Fruit fly (Drosophila melanogaster) whole organism, embryonic: ENCODE data around the gene Ypel.

Experiments used
- Aef1 ChIP-seq: fragments of 200-800 bp; sonication (Bioruptor generic); IDR thresholded peaks from 3 replicates; pipeline ENCODE4 v1.3.6; 2022; ENCODE audit warnings: missing biosample characterization, missing genetic modification characterization
- CG10654 ChIP-seq: fragments of 200-800 bp; sonication (Bioruptor generic); optimal IDR thresholded peaks from 2 replicates; lab custom pipeline; 2016; ENCODE audit warnings: missing biosample characterization, missing genetic modification characterization
- CG11456 ChIP-seq: fragments of 200-800 bp; sonication (Bioruptor generic); IDR thresholded peaks from 3 replicates; pipeline ENCODE4 v1.3.6; 2022; ENCODE audit warnings: missing biosample characterization, missing genetic modification characterization
- CG12219 ChIP-seq: fragments of 200-800 bp; sonication (Bioruptor generic); optimal IDR thresholded peaks from 3 replicates; lab custom pipeline; 2018; ENCODE audit warnings: missing biosample characterization, mild to moderate bottlenecking, missing genetic modification characterization
- CG12942 ChIP-seq: fragments of 200-800 bp; sonication (Bioruptor generic); optimal IDR thresholded peaks from 3 replicates; lab custom pipeline; 2016; ENCODE audit warnings: missing biosample characterization, missing genetic modification characterization
- CG14014 ChIP-seq: fragments of 200-800 bp; sonication (Bioruptor generic); IDR thresholded peaks from 2 replicates; pipeline ENCODE4 v1.3.6; 2022; ENCODE audit warnings: missing biosample characterization, missing genetic modification characterization
- CG14441 ChIP-seq: fragments of 200-800 bp; sonication (Bioruptor generic); IDR thresholded peaks from 2 replicates; pipeline ENCODE4 v1.3.6; 2022; ENCODE audit warnings: missing biosample characterization, missing genetic modification characterization
- CG16863 ChIP-seq: fragments of 200-800 bp; sonication (Bioruptor generic); optimal IDR thresholded peaks from 3 replicates; lab custom pipeline; 2016; ENCODE audit warnings: missing biosample characterization, missing genetic modification characterization
- CG17359 ChIP-seq: fragments of 200-800 bp; sonication (Bioruptor generic); optimal IDR thresholded peaks from 3 replicates; lab custom pipeline; 2018; ENCODE audit warnings: missing biosample characterization, mild to moderate bottlenecking, missing genetic modification characterization, moderate library complexity
- CG17829 ChIP-seq: fragments of 200-800 bp; optimal IDR thresholded peaks from 2 replicates; lab custom pipeline; 2019; ENCODE audit warnings: missing biosample characterization, mild to moderate bottlenecking, missing genetic modification characterization, moderate library complexity
- CG18599 ChIP-seq: fragments of 200-800 bp; sonication (Bioruptor generic); optimal IDR thresholded peaks from 3 replicates; lab custom pipeline; 2017; ENCODE audit warnings: missing biosample characterization, missing genetic modification characterization, mild to moderate bottlenecking, moderate library complexity, missing genetic modification reagents
- CG30020 ChIP-seq: fragments of 200-800 bp; optimal IDR thresholded peaks from 2 replicates; lab custom pipeline; 2019; ENCODE audit warnings: missing biosample characterization, mild to moderate bottlenecking, missing genetic modification characterization, moderate library complexity
- CG30431 ChIP-seq: fragments of 200-800 bp; sonication (Bioruptor generic); optimal IDR thresholded peaks from 2 replicates; lab custom pipeline; 2017; ENCODE audit warnings: missing biosample characterization, missing genetic modification characterization
- CG31441 ChIP-seq: fragments of 200-800 bp; sonication (Bioruptor generic); IDR thresholded peaks from 2 replicates; pipeline ENCODE4 v1.3.6; 2022; ENCODE audit warnings: missing biosample characterization, missing genetic modification characterization
- CG3281 ChIP-seq: fragments of 200-800 bp; sonication (Bioruptor generic); optimal IDR thresholded peaks from 3 replicates; lab custom pipeline; 2017; ENCODE audit warnings: missing biosample characterization, mild to moderate bottlenecking, missing genetic modification characterization
- CG6254 ChIP-seq: fragments of 200-800 bp; sonication (Bioruptor generic); optimal IDR thresholded peaks from 3 replicates; lab custom pipeline; 2017; ENCODE audit warnings: mild to moderate bottlenecking, missing biosample characterization, missing genetic modification reagents, missing genetic modification characterization
- CG7271 ChIP-seq: fragments of 200-800 bp; sonication (Bioruptor generic); optimal IDR thresholded peaks from 2 replicates; lab custom pipeline; 2018; ENCODE audit warnings: missing biosample characterization, mild to moderate bottlenecking, missing genetic modification characterization, moderate library complexity
- CG7556 ChIP-seq: fragments of 200-800 bp; sonication (Bioruptor generic); optimal IDR thresholded peaks from 2 replicates; lab custom pipeline; 2017; ENCODE audit warnings: missing biosample characterization, mild to moderate bottlenecking, missing genetic modification characterization
- D ChIP-seq, 2 experiments: fragments of 200-800 bp in 1 of 2; fragments of >200 bp in 1 of 2; sonication (Bioruptor generic) in 1 of 2; optimal IDR thresholded peaks; 2 replicates in 1 of 2; 3 replicates in 1 of 2; lab custom pipeline; 2017; ENCODE audit warnings: mild to moderate bottlenecking in 1 of 2, missing biosample characterization in 1 of 2, missing genetic modification characterization in 1 of 2, missing genetic modification reagents in 1 of 2
- D19B ChIP-seq: fragments of 200-800 bp; sonication (Bioruptor generic); optimal IDR thresholded peaks from 2 replicates; lab custom pipeline; 2017; ENCODE audit warnings: missing biosample characterization, mild to moderate bottlenecking, missing genetic modification characterization
- HLHmδ ChIP-seq: fragments of 200-800 bp; sonication (Bioruptor generic); optimal IDR thresholded peaks from 2 replicates; lab custom pipeline; 2018; ENCODE audit warnings: missing biosample characterization, mild to moderate bottlenecking, missing genetic modification characterization, moderate library complexity
- HmgZ ChIP-seq: fragments of 200-800 bp; sonication (Bioruptor generic); optimal IDR thresholded peaks from 2 replicates; lab custom pipeline; 2018; ENCODE audit warnings: missing biosample characterization, mild to moderate bottlenecking, missing genetic modification characterization
- Hmx ChIP-seq: fragments of 200-800 bp; sonication (Bioruptor generic); optimal IDR thresholded peaks from 2 replicates; lab custom pipeline; 2016; ENCODE audit warnings: missing biosample characterization, missing genetic modification characterization
- Hr51 ChIP-seq, 2 experiments: fragments of 200-800 bp; sonication (Bioruptor generic); optimal IDR thresholded peaks; 2 replicates in 1 of 2; 3 replicates in 1 of 2; lab custom pipeline; 2016 to 2018; ENCODE audit warnings: missing biosample characterization in 2 of 2, missing genetic modification characterization in 2 of 2, mild to moderate bottlenecking in 1 of 2, moderate library complexity in 1 of 2
- Hsf ChIP-seq: fragments of 200-800 bp; sonication (Bioruptor generic); optimal IDR thresholded peaks from 3 replicates; lab custom pipeline; 2016; ENCODE audit warnings: missing biosample characterization, missing genetic modification characterization
- Pdp1 ChIP-seq, 2 experiments: fragments of 200-800 bp; sonication (Bioruptor generic); optimal IDR thresholded peaks; 3 replicates each; lab custom pipeline; 2016; ENCODE audit warnings: missing biosample characterization in 2 of 2, missing genetic modification characterization in 2 of 2, mild to moderate bottlenecking in 1 of 2, moderate library complexity in 1 of 2
- Sox102F ChIP-seq: fragments of 200-800 bp; sonication (Bioruptor generic); optimal IDR thresholded peaks from 2 replicates; lab custom pipeline; 2018; ENCODE audit warnings: missing biosample characterization, mild to moderate bottlenecking, missing genetic modification characterization, moderate library complexity
- Spps ChIP-seq: fragments of 200-800 bp; sonication (Bioruptor generic); optimal IDR thresholded peaks from 2 replicates; lab custom pipeline; 2018; ENCODE audit warnings: missing biosample characterization, mild to moderate bottlenecking, missing genetic modification characterization
- Sry-δ ChIP-seq: fragments of 200-800 bp; sonication (Bioruptor generic); optimal IDR thresholded peaks from 2 replicates; lab custom pipeline; 2016; ENCODE audit warnings: missing biosample characterization, missing genetic modification characterization
- Usf ChIP-seq: fragments of 200-800 bp; sonication (Bioruptor generic); optimal IDR thresholded peaks from 2 replicates; lab custom pipeline; 2017; ENCODE audit warnings: missing genotype, missing biosample characterization, missing genetic modification characterization
- Vsx1 ChIP-seq: fragments of 200-800 bp; sonication (Bioruptor generic); optimal IDR thresholded peaks from 2 replicates; lab custom pipeline; 2017; ENCODE audit warnings: missing biosample characterization, mild to moderate bottlenecking, missing genetic modification characterization, missing genetic modification reagents
- Xrp1 ChIP-seq: fragments of 200-800 bp; sonication (Bioruptor generic); IDR thresholded peaks from 2 replicates; pipeline ENCODE4 v1.3.6; 2022; ENCODE audit warnings: missing biosample characterization, missing genetic modification characterization
- bab2 ChIP-seq: fragments of 200-800 bp; sonication (Bioruptor generic); optimal IDR thresholded peaks from 2 replicates; lab custom pipeline; 2016; ENCODE audit warnings: missing biosample characterization, missing genetic modification characterization
- bigmax ChIP-seq: fragments of 200-800 bp; sonication (Bioruptor generic); optimal IDR thresholded peaks from 2 replicates; lab custom pipeline; 2018; ENCODE audit warnings: missing biosample characterization, mild to moderate bottlenecking, missing genetic modification characterization
- btn ChIP-seq: fragments of 200-800 bp; sonication (Bioruptor generic); optimal IDR thresholded peaks from 2 replicates; lab custom pipeline; 2016; ENCODE audit warnings: missing biosample characterization, missing genetic modification characterization
- dmrt99B ChIP-seq: fragments of 200-800 bp; sonication (Bioruptor generic); optimal IDR thresholded peaks from 2 replicates; lab custom pipeline; 2018; ENCODE audit warnings: missing biosample characterization, mild to moderate bottlenecking, missing genetic modification characterization, moderate library complexity
- eve ChIP-seq, 2 experiments: fragments of >200 bp; optimal IDR thresholded peaks; 2 replicates each; lab custom pipeline; 2017; ENCODE audit warnings: missing biosample characterization in 2 of 2, missing genetic modification characterization in 2 of 2
- gem ChIP-seq: fragments of 200-800 bp; sonication (Bioruptor generic); optimal IDR thresholded peaks from 2 replicates; lab custom pipeline; 2019; ENCODE audit warnings: missing biosample characterization, mild to moderate bottlenecking, missing genetic modification characterization, moderate library complexity
- gfzf ChIP-seq: fragments of 200-800 bp; sonication (Bioruptor generic); optimal IDR thresholded peaks from 2 replicates; lab custom pipeline; 2016; ENCODE audit warnings: missing biosample characterization, mild to moderate bottlenecking, missing genetic modification characterization, moderate library complexity
- gsb-n ChIP-seq: fragments of 200-800 bp; sonication (Bioruptor generic); optimal IDR thresholded peaks from 3 replicates; lab custom pipeline; 2018; ENCODE audit warnings: missing biosample characterization, mild to moderate bottlenecking, missing genetic modification characterization
- h ChIP-seq: fragments of >200 bp; optimal IDR thresholded peaks from 2 replicates; lab custom pipeline; 2017
- lilli ChIP-seq: fragments of 200-800 bp; sonication (Bioruptor generic); optimal IDR thresholded peaks from 3 replicates; lab custom pipeline; 2016; ENCODE audit warnings: missing biosample characterization, missing genetic modification characterization
- tap ChIP-seq: fragments of 200-800 bp; optimal IDR thresholded peaks from 3 replicates; lab custom pipeline; 2019; ENCODE audit warnings: missing biosample characterization, mild to moderate bottlenecking, missing genetic modification characterization, moderate library complexity
- tin ChIP-seq: fragments of 200-800 bp; sonication (Bioruptor generic); optimal IDR thresholded peaks from 3 replicates; lab custom pipeline; 2016; ENCODE audit warnings: missing biosample characterization, missing genetic modification characterization
- z ChIP-seq: fragments of 200-800 bp; sonication (Bioruptor generic); IDR thresholded peaks from 3 replicates; pipeline ENCODE4 v1.3.6; 2022; ENCODE audit warnings: missing biosample characterization, missing genetic modification characterization

Gene Ypel

DNA sequence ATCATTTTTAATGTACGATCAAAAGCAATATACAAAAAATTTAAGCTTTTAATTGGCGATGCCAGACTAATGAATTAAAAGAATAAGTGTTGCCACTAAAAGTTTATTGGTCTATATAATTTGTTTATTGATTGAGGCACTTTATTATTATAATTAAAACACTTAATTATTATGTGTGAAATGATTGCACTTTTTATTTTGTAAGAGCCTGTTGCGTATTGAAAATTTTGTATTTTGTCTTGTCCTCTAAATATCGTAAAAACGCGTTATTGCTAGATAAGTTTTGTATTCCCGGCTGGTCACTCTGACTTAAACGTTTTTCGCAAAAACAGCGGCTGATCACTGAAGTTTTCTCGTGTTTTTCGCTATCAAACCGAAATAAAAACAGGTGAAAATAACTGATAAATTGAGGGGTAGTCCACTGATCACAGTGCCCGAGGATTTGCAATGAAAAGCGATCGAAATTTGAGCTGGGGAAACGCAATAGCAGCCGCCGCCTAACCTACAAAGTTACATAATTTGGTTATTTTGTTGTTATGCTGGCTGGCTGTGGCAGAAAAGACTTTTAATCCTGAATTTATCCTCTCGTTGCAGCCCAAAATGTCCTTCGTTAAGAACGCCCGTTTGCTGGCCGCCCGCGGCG lies 634 bp upstream of the Ypel start, which contains the start of gene ATPsyndelta (continued):
- peak; percentile 4 for TF ChIP-seq gem (tag; lab: Kevin White, UChicago)
- TF ChIP-seq CG11456 (GFP tag; lab: Robert Waterston, UW), result no peak
- peak; percentile 69 for TF ChIP-seq bigmax

DNA sequence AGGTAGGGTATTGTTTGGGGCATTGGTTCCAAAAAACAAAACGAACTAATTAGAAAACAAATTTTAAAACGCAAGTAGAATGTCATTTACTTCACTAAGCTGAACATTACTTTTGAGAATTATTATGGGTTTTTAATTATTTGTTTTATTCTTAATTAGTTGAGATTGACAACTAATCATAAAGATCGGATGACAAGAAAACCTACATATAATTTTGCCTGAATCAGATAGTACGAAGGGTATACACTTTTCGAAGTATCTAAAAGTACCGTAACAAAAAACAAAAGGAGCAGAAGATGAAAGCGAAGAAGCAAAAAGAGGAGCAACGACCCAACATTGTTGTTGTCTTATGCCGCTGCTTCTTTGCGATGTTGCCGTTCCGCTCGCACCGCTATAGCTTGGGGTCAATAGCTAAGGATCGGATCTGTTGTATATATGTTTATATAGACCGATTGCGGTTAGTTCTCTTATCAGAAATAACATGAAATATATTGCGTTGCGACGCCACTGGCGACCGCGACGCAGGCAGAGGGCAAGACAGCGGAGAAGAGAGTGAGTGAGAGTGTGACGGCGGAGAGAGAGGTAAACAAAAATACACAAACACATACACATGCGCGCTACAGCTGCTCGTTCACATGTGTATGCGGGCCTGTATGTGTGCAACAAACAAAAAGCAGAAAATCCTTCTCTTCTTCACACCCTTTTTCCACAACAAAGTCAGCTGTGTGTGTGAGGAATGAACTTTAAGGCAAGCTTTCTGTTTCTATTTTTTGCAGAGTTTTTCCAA lies 853 bp downstream of the Ypel start:
- peak; percentile 35 for TF ChIP-seq HLHmδ (GFP tag; lab: Kevin White, UChicago)
- peak; percentile 74 for TF ChIP-seq CG3281 (GFP tag; lab: Kevin White, UChicago)
- peak; percentile 9 for TF ChIP-seq Usf
- peak; percentile 17 for TF ChIP-seq CG12942 (GFP tag; lab: Kevin White, UChicago)
- no peak for TF ChIP-seq btn (GFP tag; lab: Kevin White, UChicago)
- TF ChIP-seq CG30020, result no peak
- peak; percentile 21 for TF ChIP-seq CG16863 (GFP tag; lab: Kevin White, UChicago)
- TF ChIP-seq Hsf (GFP tag; lab: Kevin White, UChicago), result peak; percentile 67
- peak; percentile 65 for TF ChIP-seq CG7556 (GFP tag; lab: Kevin White, UChicago)
- peak; percentile 24 for TF ChIP-seq Spps (tag; lab: Kevin White, UChicago)
- peak; percentile 76 for TF ChIP-seq dmrt99B (tag; lab: Kevin White, UChicago)
- no peak for TF ChIP-seq Sry-δ (GFP tag; lab: Kevin White, UChicago)
- TF ChIP-seq D (optimal IDR thresholded peaks at IDR 0.05; lab: Kevin White, UChicago), result no peak
- TF ChIP-seq D (GFP tag; optimal IDR thresholded peaks at IDR 0.05; lab: Kevin White, UChicago), result peak; percentile 74
- TF ChIP-seq bab2, result peak; percentile 55
- TF ChIP-seq eve (GFP tag; optimal IDR thresholded peaks at IDR 0.05; lab: Kevin White, UChicago), result peak in 1 of 2 experiments; percentile 79
- peak; percentile 41 for TF ChIP-seq tap (tag; lab: Kevin White, UChicago)
- peak; percentile 67 for TF ChIP-seq CG18599
- peak; percentile 68 for TF ChIP-seq CG17359
- TF ChIP-seq Aef1 (GFP tag; lab: Robert Waterston, UW), result peak; percentile 37; the same call in 1 of the 3 replicates
- no peak for TF ChIP-seq CG14014 (GFP tag; lab: Robert Waterston, UW)
- no peak for TF ChIP-seq z (GFP tag; lab: Robert Waterston, UW)
- TF ChIP-seq Xrp1 (GFP tag; lab: Robert Waterston, UW), result peak; percentile 57
- TF ChIP-seq HmgZ, result no peak
- TF ChIP-seq gsb-n (tag; lab: Kevin White, UChicago), result peak; percentile 18
- TF ChIP-seq CG17829 (tag; lab: Kevin White, UChicago), result peak; percentile 64
- peak in 1 of 2 experiments; percentile 72 for TF ChIP-seq Hr51 (GFP tag; optimal IDR thresholded peaks at IDR 0.05; lab: Kevin White, UChicago)
- peak; percentile 24 for TF ChIP-seq CG10654 (GFP tag; lab: Kevin White, UChicago)
- TF ChIP-seq CG31441 (GFP tag; lab: Robert Waterston, UW), result peak; percentile 66
- peak; percentile 18 for TF ChIP-seq CG30431 (GFP tag; lab: Kevin White, UChicago)
- TF ChIP-seq CG12219 (GFP tag; lab: Kevin White, UChicago), result peak; percentile 24
- peak; percentile 79 for TF ChIP-seq Sox102F (GFP tag; lab: Kevin White, UChicago)
- peak; percentile 18 for TF ChIP-seq Vsx1 (GFP tag; lab: Kevin White, UChicago)
- TF ChIP-seq lilli (GFP tag; lab: Kevin White, UChicago), result peak; percentile 63
- TF ChIP-seq tin (GFP tag; lab: Kevin White, UChicago), result peak; percentile 40
- TF ChIP-seq CG14441, result no peak
- no peak for TF ChIP-seq CG7271 (tag; lab: Kevin White, UChicago)
- TF ChIP-seq CG6254 (GFP tag; lab: Kevin White, UChicago), result peak; percentile 19
- TF ChIP-seq h (lab: Kevin White, UChicago), result no peak
- TF ChIP-seq Hmx (GFP tag; lab: Kevin White, UChicago), result peak; percentile 19
- no peak for TF ChIP-seq bigmax
- TF ChIP-seq D19B (GFP tag; lab: Kevin White, UChicago), result peak; percentile 74
- peak; percentile 22 to 31 for TF ChIP-seq Pdp1 (GFP tag; optimal IDR thresholded peaks at IDR 0.05; lab: Kevin White, UChicago)
- no peak for TF ChIP-seq gfzf (GFP tag; lab: Kevin White, UChicago)
